Worm (Caenorhabditis elegans) whole organism, mixed stage, embryonic: ENCODE data around the gene F16G10.5.

Experiments
- elt-3 ChIP-seq: fragments of 150-350 bp; optimal IDR thresholded peaks from 2 replicates; lab custom pipeline; 2014; ENCODE audit warnings: missing biosample characterization, missing genetic modification characterization
- nhr-28 ChIP-seq: fragments of 150-350 bp; optimal IDR thresholded peaks from 2 replicates; lab custom pipeline; 2014; ENCODE audit warnings: missing biosample characterization, missing genetic modification characterization
- nhr-76 ChIP-seq: sonication (generic microtip); optimal IDR thresholded peaks from 2 replicates; lab custom pipeline; 2017; ENCODE audit warnings: missing biosample characterization, missing genetic modification characterization
- snpc-4 ChIP-seq: fragments of 150-350 bp; optimal IDR thresholded peaks from 2 replicates; lab custom pipeline; 2014; ENCODE audit warnings: missing biosample characterization, missing genetic modification characterization
- unc-120 ChIP-seq: sonication (generic microtip); optimal IDR thresholded peaks from 2 replicates; lab custom pipeline; 2017; ENCODE audit warnings: missing genetic modification characterization, missing compliant biosample characterization; ENCODE audit not compliant: poor library complexity, severe bottlenecking

ce11 chrII:2377751-2378150 is 10.6 kb downstream of the F16G10.5 start, which contains the start of gene F16G10.6:
- TF ChIP-seq nhr-76 (tag; lab: Kevin White, UChicago) (no peak), unc-120 (no peak), snpc-4 (tag; lab: Kevin White, UChicago) (no peak), nhr-28 (no peak), elt-3 (tag; lab: Kevin White, UChicago) (no peak)
